Fruit fly (Drosophila melanogaster) whole organism, pupa: Measurements from ENCODE around the gene RpS8.

Experiments used
- CG14655 ChIP-seq: fragments of 200-800 bp; sonication (Bioruptor generic); optimal IDR thresholded peaks from 3 replicates; lab custom pipeline; 2017; ENCODE audit warnings: mild to moderate bottlenecking, missing biosample characterization, missing genetic modification reagents, missing genetic modification characterization
- CG8301 ChIP-seq: fragments of 200-800 bp; sonication (Bioruptor generic); optimal IDR thresholded peaks from 2 replicates; lab custom pipeline; 2018; ENCODE audit warnings: missing biosample characterization, mild to moderate bottlenecking, missing genetic modification characterization
- D1 ChIP-seq: fragments of 200-800 bp; sonication (Bioruptor generic); optimal IDR thresholded peaks from 2 replicates; lab custom pipeline; 2018; ENCODE audit warnings: missing biosample characterization, mild to moderate bottlenecking, missing genetic modification characterization, moderate library complexity
- Ets98B ChIP-seq: fragments of 200-800 bp; sonication (Bioruptor generic); IDR thresholded peaks from 2 replicates; pipeline ENCODE4 v1.3.6; 2022; ENCODE audit warnings: missing biosample characterization, missing genetic modification characterization

DNA sequence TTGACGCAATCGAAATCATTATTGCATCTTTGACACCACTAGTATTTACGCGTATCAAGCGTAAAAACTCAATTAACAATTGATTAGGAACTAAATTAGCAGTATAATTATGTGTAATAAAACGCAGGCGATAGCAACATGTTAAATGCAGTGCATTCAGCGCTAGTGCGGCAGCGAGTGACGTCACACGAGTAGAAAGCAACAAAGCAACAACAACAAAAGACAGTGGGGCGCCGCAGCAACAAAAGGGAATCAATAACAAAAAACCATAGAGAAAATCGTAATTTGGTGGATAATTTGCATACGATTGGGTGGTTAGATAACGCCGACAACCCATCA lies 7.9 kb downstream of the RpS8 start, which contains the start of gene CG34133:
- TF ChIP-seq CG8301 (no peak), CG14655 (no peak), D1 (no peak), Ets98B (GFP tag; lab: Robert Waterston, UW) (no peak)
